Fruit fly (Drosophila melanogaster): Measurements from ENCODE around the gene Cyp312a1.
A peak's percentile ranks its signal among the peaks of the same experiment; 100 is the strongest.

Cyp312a1 gene

dm6 chr3L:18142969-18143368 lies 10.5 kb upstream of the Cyp312a1 start:
- peak; percentile 26 for TF ChIP-seq noc (tag; optimal IDR thresholded peaks at IDR 0.05)

- TF ChIP-seq noc (tag; optimal IDR thresholded peaks at IDR 0.05), result no peak
These were observed 6.7 kb upstream of the Cyp312a1 start, which contains the start of gene geko for dm6 chr3L:18139184-18139629. geko (plus strand) TSS chr3L:18139402.

dm6 chr3L:18138280-18138679 lies 5.8 kb upstream of the Cyp312a1 start:
- no peak for TF ChIP-seq noc (tag; optimal IDR thresholded peaks at IDR 0.05)

dm6 chr3L:18137197-18137596 lies 4.7 kb upstream of the Cyp312a1 start:
- no peak for TF ChIP-seq noc (tag; optimal IDR thresholded peaks at IDR 0.05)

dm6 chr3L:18124138-18124537 lies 8.4 kb downstream of the Cyp312a1 start:
- no peak for TF ChIP-seq noc (tag; optimal IDR thresholded peaks at IDR 0.05)

DNA sequence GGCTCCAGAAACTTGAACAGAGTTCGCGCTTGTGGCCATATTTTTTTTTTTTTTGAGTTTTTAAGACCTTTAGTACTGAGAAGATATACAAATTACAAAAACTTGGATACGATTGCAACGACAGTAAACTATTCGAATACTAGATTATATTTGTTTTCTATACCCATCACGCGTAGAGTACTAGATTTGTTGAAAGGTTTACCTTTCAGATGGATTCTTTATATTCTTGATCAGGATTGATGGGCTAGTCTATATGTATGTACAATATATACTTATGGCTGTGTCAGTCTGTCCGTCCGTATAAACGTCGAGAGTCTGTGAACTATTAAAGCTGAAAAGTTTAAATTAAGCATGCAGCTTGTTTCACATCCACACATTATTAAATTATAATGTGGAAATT lies 10.6 kb downstream of the Cyp312a1 start, which contains the start of gene CG42853:
Gene CG42853, minus strand, starts transcription at position 101 of the 400 bp plus-strand sequence.
- no peak for TF ChIP-seq noc (tag; optimal IDR thresholded peaks at IDR 0.05)

DNA sequence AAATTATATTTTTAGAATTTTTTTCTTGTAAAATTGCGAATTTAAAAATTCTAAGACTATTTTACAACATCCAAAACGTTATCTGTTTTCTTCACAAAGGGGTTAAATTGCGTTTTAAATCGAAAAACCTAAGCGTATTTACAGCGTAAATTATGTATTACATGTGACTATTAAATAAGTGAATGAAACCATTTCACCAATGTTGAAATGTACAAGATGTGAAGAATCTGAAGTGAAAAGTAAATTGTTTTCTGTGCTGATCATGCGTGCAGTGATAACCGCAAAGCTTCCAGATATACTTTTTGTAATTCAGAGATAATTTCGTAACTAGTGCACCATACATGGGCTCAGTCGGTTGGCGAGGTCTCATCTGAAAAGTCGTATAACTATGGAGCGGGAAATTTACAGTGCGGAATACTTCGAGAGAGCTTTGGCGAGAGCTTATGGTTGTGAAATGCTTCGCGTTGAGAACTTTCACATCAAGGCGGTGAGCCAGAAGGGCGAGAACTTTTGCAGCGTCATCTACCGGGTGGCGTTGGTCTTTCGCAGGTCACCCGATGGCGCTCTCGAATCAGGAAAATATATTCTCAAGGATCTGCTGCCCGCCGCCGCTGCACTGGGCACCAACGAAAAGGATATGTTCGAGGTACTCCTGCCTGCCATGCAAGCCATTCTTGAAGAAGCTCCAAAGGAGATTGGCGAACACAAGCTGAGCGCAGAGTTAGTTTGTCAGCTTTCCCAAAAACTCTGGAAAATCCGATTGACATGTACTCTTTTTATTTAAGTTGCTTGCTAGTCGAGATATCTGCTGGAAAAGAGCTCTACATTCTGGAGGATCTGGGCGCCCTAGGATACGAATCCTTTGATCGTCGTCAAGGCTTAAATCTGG lies 18.2 kb downstream of the Cyp312a1 start:
- peak; percentile 8 for TF ChIP-seq noc (tag; optimal IDR thresholded peaks at IDR 0.05)

DNA sequence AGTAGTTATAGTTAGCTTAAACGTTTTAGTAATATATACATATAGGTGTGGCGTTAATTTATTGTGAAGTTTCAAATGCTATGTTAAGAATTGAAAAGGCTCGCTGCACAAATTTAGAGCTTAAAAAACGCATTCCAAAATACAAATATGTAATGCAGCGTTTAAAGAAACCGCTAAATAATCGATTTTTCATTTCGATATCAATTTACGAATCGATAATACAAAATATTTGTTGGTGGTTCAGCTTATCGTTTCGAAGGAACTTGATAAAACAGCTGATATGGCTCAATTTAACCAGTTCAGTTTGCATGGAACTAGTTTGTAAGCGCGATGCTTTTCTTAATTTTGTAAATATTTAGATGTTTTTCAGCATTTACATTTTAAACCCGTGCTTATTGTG lies 19.8 kb downstream of the Cyp312a1 start, which contains the start of the genes CG32195 and CG7341:
Gene CG32195, plus strand, starts transcription at position 291 of the 400 bp plus-strand sequence.
Gene CG7341, plus strand, starts transcription at position 291 of the 400 bp plus-strand sequence.
- no peak for TF ChIP-seq noc (tag; optimal IDR thresholded peaks at IDR 0.05)

- TF ChIP-seq noc (tag; optimal IDR thresholded peaks at IDR 0.05), result no peak
These were observed 23.0 kb downstream of the Cyp312a1 start, which contains the start of the genes Polr3D and mus304 for dm6 chr3L:18109459-18109863. Polr3D (minus strand) TSS chr3L:18109574. mus304 (plus strand) TSS chr3L:18109814.

dm6 chr3L:18106021-18106944 lies 26.2 kb downstream of the Cyp312a1 start, which contains the start of the genes CG13698 and mRpS26:
CG13698 (minus strand) TSS chr3L:18106149.
mRpS26 (plus strand) TSS chr3L:18106579.
- TF ChIP-seq noc (tag; optimal IDR thresholded peaks at IDR 0.05), result peak; percentile 66

dm6 chr3L:18105343-18106020 lies 27.0 kb downstream of the Cyp312a1 start:
- no peak for TF ChIP-seq noc (tag; optimal IDR thresholded peaks at IDR 0.05)

- no peak for TF ChIP-seq noc (tag; optimal IDR thresholded peaks at IDR 0.05)
These were observed 30.3 kb downstream of the Cyp312a1 start for dm6 chr3L:18102161-18102565.

- no peak for TF ChIP-seq noc (tag; optimal IDR thresholded peaks at IDR 0.05)
These were observed 31.0 kb downstream of the Cyp312a1 start for dm6 chr3L:18101421-18101996.

DNA sequence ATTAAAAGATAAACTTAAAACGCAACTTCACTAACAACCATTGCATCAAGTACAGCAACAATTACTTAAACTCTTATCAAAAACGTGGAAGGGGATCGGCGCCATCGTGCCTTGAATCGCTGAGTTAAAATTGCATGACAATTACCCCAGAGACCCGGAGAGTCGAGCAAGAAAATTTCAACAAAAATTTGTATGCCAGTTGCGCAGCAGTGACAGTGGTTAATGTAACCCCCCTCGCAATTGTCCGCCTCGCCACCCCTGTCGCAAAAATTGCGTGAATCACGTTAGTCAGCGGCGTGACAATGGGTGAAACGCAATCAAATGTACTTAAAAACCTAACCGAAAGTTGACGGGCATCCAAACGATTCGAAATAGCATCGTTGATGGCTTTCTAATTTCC lies 32.8 kb downstream of the Cyp312a1 start:
- no peak for TF ChIP-seq noc (tag; optimal IDR thresholded peaks at IDR 0.05)

DNA sequence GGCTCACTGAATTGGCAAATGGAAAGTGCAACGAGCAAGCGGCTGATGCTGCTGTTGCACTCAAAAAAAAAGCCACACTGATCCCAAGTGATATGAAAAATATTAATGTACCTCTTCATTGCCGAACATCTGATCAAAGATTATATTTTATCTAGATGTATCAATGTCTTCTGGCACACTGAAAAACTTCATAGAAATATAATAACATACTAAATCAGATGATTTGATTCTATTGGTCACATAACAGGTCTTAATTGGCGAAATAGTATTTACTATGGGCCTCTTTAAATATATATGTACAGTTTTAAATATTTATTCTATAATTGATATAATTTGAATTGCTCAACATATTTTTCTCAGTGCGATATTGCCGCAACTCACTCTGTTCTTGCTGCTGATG lies 35.8 kb downstream of the Cyp312a1 start:
- no peak for TF ChIP-seq noc (tag; optimal IDR thresholded peaks at IDR 0.05)

Measured in whole organism, larva.